Worm (Caenorhabditis elegans) whole organism, L4/young adult: ENCODE data around the gene him-10.

Experiments
- W03F9.2 ChIP-seq: fragments of 150-350 bp; optimal IDR thresholded peaks from 2 replicates; lab custom pipeline; 2014; ENCODE audit warnings: missing biosample characterization, missing genetic modification characterization
- dao-5 ChIP-seq: sonication (generic microtip); optimal IDR thresholded peaks from 2 replicates; lab custom pipeline; 2016; ENCODE audit warnings: missing genotype, missing genetic modification characterization, moderate library complexity, missing compliant biosample characterization
- him-1 ChIP-seq: sonication (generic microtip); optimal IDR thresholded peaks from 2 replicates; lab custom pipeline; 2016; ENCODE audit warnings: missing genotype, missing genetic modification reagents, missing genetic modification characterization, missing compliant biosample characterization

- TF ChIP-seq him-1 (tag; lab: Kevin White, UChicago), result peak; percentile 64
- peak; percentile 5 for TF ChIP-seq W03F9.2
- no peak for TF ChIP-seq dao-5 (tag; lab: Kevin White, UChicago)
Measured at ce11 chrIII:5758519-5759099, 44.5 kb upstream of the him-10 start.
